Worm (Caenorhabditis elegans): ENCODE results near the gene F31D5.6.

ce11 chrII:4211113-4211512, 1.6 kb downstream of the F31D5.6 start, which contains the start of gene F31D5.7:
- TF ChIP-seq egrh-3 (GFP tag; IDR thresholded peaks at IDR 0.05): no peak
- no peak for TF ChIP-seq xnd-1 (tag; optimal IDR thresholded peaks at IDR 0.05)

All from whole organism, young adult.